Fruit fly (Drosophila melanogaster): ENCODE results near the gene lft.
A peak's percentile ranks its signal among the peaks of the same experiment; 100 is the strongest.

lft gene

DNA sequence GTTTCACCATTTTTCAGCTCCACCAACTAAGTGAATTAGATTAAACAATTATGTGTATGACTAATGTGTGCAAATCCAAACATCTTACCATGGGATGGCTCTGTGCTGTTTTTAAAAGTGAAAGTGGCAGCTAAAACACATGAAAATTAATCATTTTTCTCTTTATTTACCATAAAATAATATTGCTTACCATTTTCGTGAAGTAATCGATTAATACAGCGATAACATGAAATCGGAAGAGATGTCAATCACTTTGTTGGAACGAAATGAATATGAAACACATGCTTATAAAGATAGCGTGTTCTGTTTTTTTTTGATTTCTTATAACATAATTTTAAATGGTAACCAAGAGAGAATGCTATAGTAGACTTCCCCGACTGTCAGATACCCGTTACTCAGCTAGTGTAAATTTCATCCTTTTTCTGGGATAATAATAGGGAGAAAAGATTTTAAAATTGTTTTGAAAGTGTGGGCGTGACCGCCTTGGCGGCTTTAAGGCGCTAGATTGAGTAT lies 39.6 kb downstream of the lft start (continued):
- TF ChIP-seq Poxn (GFP tag; IDR thresholded peaks at IDR 0.05) (no peak), CG42726 (GFP tag; IDR thresholded peaks at IDR 0.05; ENCODE audit: partially characterized antibody) (no peak), eve (GFP tag; optimal IDR thresholded peaks at IDR 0.05) (peak in 1 of 2 experiments; percentile 61), CG15479 (GFP tag; optimal IDR thresholded peaks at IDR 0.05) (no peak), Doc3 (GFP tag; IDR thresholded peaks at IDR 0.05; ENCODE audit: partially characterized antibody) (0 out of 3 replicates have a peak, but pooled peaks have one; percentile 38), CG10267 (tag; optimal IDR thresholded peaks at IDR 0.05) (peak; percentile 15)

DNA sequence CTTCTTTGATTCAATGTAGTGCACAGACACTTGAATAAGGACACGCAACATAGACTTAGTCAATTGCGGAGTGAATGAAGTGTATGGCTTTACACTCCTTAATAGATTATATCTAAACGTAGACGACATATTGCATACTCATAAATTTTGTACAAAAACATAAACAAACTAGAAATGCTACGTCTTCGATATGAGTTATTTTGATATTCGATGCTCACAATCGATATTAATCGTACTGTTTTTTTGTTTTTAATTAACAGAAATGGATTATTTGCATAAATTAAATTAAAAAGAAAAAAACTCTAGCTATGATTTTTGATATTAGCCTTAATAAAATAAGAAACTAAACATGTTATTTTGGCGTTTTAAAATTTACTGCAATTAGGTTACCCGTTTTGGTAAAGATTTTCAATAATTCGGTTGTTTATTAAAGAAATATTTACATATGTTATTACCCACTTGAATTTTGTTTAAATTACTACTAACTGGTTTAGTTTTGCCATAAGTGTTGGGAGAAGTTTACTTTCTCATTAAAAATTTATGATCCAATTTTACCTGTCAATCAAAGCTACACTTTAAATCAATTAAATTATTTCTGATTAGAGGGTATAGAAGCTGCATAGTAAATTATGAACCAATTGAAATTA lies 40.9 kb downstream of the lft start, which contains the start of the genes CG17768, LSm-4 and Ir31a:
Gene CG17768, minus strand, starts transcription at position 196 of the 647 bp plus-strand sequence.
Gene LSm-4, minus strand, starts transcription at position 196 of the 647 bp plus-strand sequence.
Gene Ir31a, plus strand, starts transcription at position 558 of the 647 bp plus-strand sequence.
- TF ChIP-seq E2f2 (GFP tag; IDR thresholded peaks at IDR 0.05) (peak; percentile 19; the same call in 1 of the 2 replicates), Mes4 (GFP tag; optimal IDR thresholded peaks at IDR 0.05) (no peak), HLH4C (GFP tag; IDR thresholded peaks at IDR 0.05; ENCODE audit: partially characterized antibody) (peak; percentile 70), Antp (GFP tag; optimal IDR thresholded peaks at IDR 0.05) (no peak), CG12659 (GFP tag; optimal IDR thresholded peaks at IDR 0.05) (peak; percentile 25), CG6791 (GFP tag; IDR thresholded peaks at IDR 0.05; ENCODE audit: partially characterized antibody) (no peak), CG8924 (tag; optimal IDR thresholded peaks at IDR 0.05) (peak; percentile 25), amos (GFP tag; IDR thresholded peaks at IDR 0.05; ENCODE audit: partially characterized antibody) (peak; percentile 83; the same call in 1 of the 2 replicates), Dll (GFP tag; IDR thresholded peaks at IDR 0.05; ENCODE audit: partially characterized antibody) (peak; percentile 85), al (GFP tag; IDR thresholded peaks at IDR 0.05) (no peak), mld (GFP tag; IDR thresholded peaks at IDR 0.05; ENCODE audit: partially characterized antibody) (0 out of 3 replicates have a peak, but pooled peaks have one; percentile 59), Doc3 (GFP tag; IDR thresholded peaks at IDR 0.05; ENCODE audit: partially characterized antibody) (peak; percentile 88), phol (tag; optimal IDR thresholded peaks at IDR 0.05) (peak; percentile 11), BEAF-32 (GFP tag; optimal IDR thresholded peaks at IDR 0.05) (peak; percentile 73), nerfin-2 (GFP tag; IDR thresholded peaks at IDR 0.05; ENCODE audit: partially characterized antibody) (peak; percentile 49; the same call in 1 of the 2 replicates), CG4617 (GFP tag; optimal IDR thresholded peaks at IDR 0.05; ENCODE audit: borderline replicate concordance) (peak; percentile 40), Opbp (GFP tag; IDR thresholded peaks at IDR 0.05; ENCODE audit: partially characterized antibody) (peak; percentile 60; the same call in 2 of the 3 replicates), CG9876 (GFP tag; optimal IDR thresholded peaks at IDR 0.05) (no peak), CG14860 (GFP tag; IDR thresholded peaks at IDR 0.05; ENCODE audit: partially characterized antibody) (peak; percentile 68), CG31441 (GFP tag; IDR thresholded peaks at IDR 0.05) (no peak), sna (GFP tag; IDR thresholded peaks at IDR 0.05; ENCODE audit: partially characterized antibody) (peak; percentile 66; the same call in 1 of the 2 replicates), bbx (GFP tag; IDR thresholded peaks at IDR 0.05; ENCODE audit: partially characterized antibody) (peak; percentile 82), MESR4 (GFP tag; optimal IDR thresholded peaks at IDR 0.05) (peak; percentile 42), stwl (tag; optimal IDR thresholded peaks at IDR 0.05) (peak; percentile 18), zen2 (GFP tag; IDR thresholded peaks at IDR 0.05; ENCODE audit: partially characterized antibody) (peak; percentile 46; the same call in 1 of the 3 replicates), unc-4 (GFP tag; IDR thresholded peaks at IDR 0.05; ENCODE audit: partially characterized antibody) (peak; percentile 83), CG7963 (GFP tag; IDR thresholded peaks at IDR 0.05; ENCODE audit: partially characterized antibody) (peak; percentile 39; the same call in 1 of the 3 replicates), Sry-δ (GFP tag; optimal IDR thresholded peaks at IDR 0.05) (peak; percentile 72), CG17568 (GFP tag; optimal IDR thresholded peaks at IDR 0.05) (no peak), CG17829 (tag; optimal IDR thresholded peaks at IDR 0.05) (no peak), CG3995 (GFP tag; optimal IDR thresholded peaks at IDR 0.05) (peak; percentile 15), H15 (GFP tag; IDR thresholded peaks at IDR 0.05) (no peak), CG34224 (GFP tag; IDR thresholded peaks at IDR 0.05; ENCODE audit: partially characterized antibody) (peak; percentile 85), CG12769 (tag; optimal IDR thresholded peaks at IDR 0.05) (no peak), Sox102F (GFP tag; optimal IDR thresholded peaks at IDR 0.05) (no peak), hbn (GFP tag; IDR thresholded peaks at IDR 0.05; ENCODE audit: partially characterized antibody) (peak; percentile 84), Scr (GFP tag; IDR thresholded peaks at IDR 0.05; ENCODE audit: partially characterized antibody) (peak; percentile 87), CG30020 (tag; optimal IDR thresholded peaks at IDR 0.05) (peak; percentile 91)

Data from whole organism, embryonic.